Worm (Caenorhabditis elegans): ENCODE results near the gene E02C12.6.

- TF ChIP-seq med-1 (GFP tag; optimal IDR thresholded peaks at IDR 0.05; ENCODE audit: insufficient read depth) (no peak), flt-1 (GFP tag; IDR thresholded peaks at IDR 0.05) (no peak), cog-1 (tag; optimal IDR thresholded peaks at IDR 0.05) (no peak), ref-1 (GFP tag; conservative IDR thresholded peaks at IDR 0.05) (no peak), T22C8.4 (GFP tag; IDR thresholded peaks at IDR 0.05) (no peak), ztf-23 (GFP tag; IDR thresholded peaks at IDR 0.05) (no peak), tab-1 (GFP tag; IDR thresholded peaks at IDR 0.05) (no peak)
Observed at ce11 chrV:9332611-9333315, 38.1 kb downstream of the E02C12.6 start.
